Fruit fly (Drosophila melanogaster): ENCODE data around the gene CG6230.

The CG6230 gene

DNA sequence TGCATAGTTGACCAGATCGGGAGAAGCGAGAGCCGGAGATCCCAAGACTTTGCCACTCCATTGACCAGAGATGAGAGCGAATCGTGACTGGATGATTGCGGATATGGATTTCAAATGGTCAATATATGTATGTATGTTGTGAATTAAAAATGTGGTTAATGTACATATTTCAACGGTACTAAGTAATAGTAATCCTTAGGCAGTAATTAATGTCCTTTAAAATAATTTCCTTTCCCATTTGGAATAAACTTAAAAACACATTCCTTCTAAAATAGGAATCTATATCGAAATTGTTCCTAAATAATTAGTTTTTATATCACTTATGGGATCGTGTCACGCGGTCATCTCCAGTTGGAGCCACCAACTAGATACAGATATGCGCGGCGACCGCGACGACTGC lies 46.2 kb downstream of the CG6230 start (continued):
- TF ChIP-seq Blimp-1 (GFP tag; optimal IDR thresholded peaks at IDR 0.05) (no peak), topi (GFP tag; optimal IDR thresholded peaks at IDR 0.05) (no peak)

DNA sequence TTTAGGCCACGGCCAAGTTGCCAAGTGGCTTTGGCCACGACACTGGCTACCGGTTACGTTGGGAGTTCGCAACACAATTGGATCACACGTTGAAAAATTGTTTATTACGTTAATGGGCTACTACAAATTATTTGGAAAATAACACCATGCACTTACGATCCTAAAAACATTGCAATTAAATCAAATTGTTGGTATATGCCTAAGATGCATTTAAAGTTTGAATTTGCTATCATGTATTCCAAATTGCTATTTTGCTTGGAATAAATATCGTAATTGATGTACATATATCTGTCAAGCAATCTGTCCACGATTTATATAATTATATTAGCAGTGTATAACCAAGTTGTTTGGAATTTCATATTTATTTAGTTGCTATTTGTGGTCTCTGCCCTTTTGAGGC lies 47.2 kb downstream of the CG6230 start:
- TF ChIP-seq CG8319 (GFP tag; optimal IDR thresholded peaks at IDR 0.05): no peak
- TF ChIP-seq Eip93F (GFP tag; optimal IDR thresholded peaks at IDR 0.05): no peak
- peak; percentile 5 for TF ChIP-seq achi (GFP tag; optimal IDR thresholded peaks at IDR 0.05)
- TF ChIP-seq Eip78C (GFP tag): peak; percentile 78
- TF ChIP-seq CG6163 (GFP tag; IDR thresholded peaks at IDR 0.05): no peak
- TF ChIP-seq CG6854 (GFP tag; optimal IDR thresholded peaks at IDR 0.05): no peak
- TF ChIP-seq Hr38 (GFP tag; optimal IDR thresholded peaks at IDR 0.05): no peak
- TF ChIP-seq Blimp-1 (GFP tag; optimal IDR thresholded peaks at IDR 0.05): no peak
- TF ChIP-seq Hr4 (GFP tag; optimal IDR thresholded peaks at IDR 0.05): peak; percentile 48
- TF ChIP-seq CG11762 (GFP tag; optimal IDR thresholded peaks at IDR 0.05; ENCODE audit: insufficient read depth): no peak
- TF ChIP-seq Hr39 (GFP tag; optimal IDR thresholded peaks at IDR 0.05): no peak
- no peak for TF ChIP-seq CG11902 (GFP tag; optimal IDR thresholded peaks at IDR 0.05)
- TF ChIP-seq CG4318 (GFP tag; optimal IDR thresholded peaks at IDR 0.05): no peak
- peak; percentile 7 for TF ChIP-seq OdsH (GFP tag; optimal IDR thresholded peaks at IDR 0.05)
- no peak for TF ChIP-seq fd85E (GFP tag; optimal IDR thresholded peaks at IDR 0.05)
- TF ChIP-seq CG10669 (GFP tag; optimal IDR thresholded peaks at IDR 0.05): no peak
- no peak for TF ChIP-seq Sox15 (GFP tag; optimal IDR thresholded peaks at IDR 0.05)
- no peak for TF ChIP-seq cyc (GFP tag; optimal IDR thresholded peaks at IDR 0.05)
- TF ChIP-seq Sox102F (GFP tag; optimal IDR thresholded peaks at IDR 0.05): no peak
- no peak for TF ChIP-seq lz (GFP tag; optimal IDR thresholded peaks at IDR 0.05)
- TF ChIP-seq svp (GFP tag): peak; percentile 10
- TF ChIP-seq CG3032 (tag; optimal IDR thresholded peaks at IDR 0.05): peak; percentile 17
- TF ChIP-seq CG9139 (GFP tag; optimal IDR thresholded peaks at IDR 0.05): no peak
- no peak for TF ChIP-seq Met (GFP tag; optimal IDR thresholded peaks at IDR 0.05)
- peak; percentile 41 for TF ChIP-seq CG32006 (GFP tag; optimal IDR thresholded peaks at IDR 0.05)
- peak; percentile 23 for TF ChIP-seq CG10631 (GFP tag; optimal IDR thresholded peaks at IDR 0.05)
- TF ChIP-seq Lpt (GFP tag; optimal IDR thresholded peaks at IDR 0.05): peak; percentile 35
- TF ChIP-seq Ets96B (tag; optimal IDR thresholded peaks at IDR 0.05): peak; percentile 24
- TF ChIP-seq CG15336 (GFP tag; IDR thresholded peaks at IDR 0.05): peak; percentile 29; the same call in 1 of the 2 replicates

DNA sequence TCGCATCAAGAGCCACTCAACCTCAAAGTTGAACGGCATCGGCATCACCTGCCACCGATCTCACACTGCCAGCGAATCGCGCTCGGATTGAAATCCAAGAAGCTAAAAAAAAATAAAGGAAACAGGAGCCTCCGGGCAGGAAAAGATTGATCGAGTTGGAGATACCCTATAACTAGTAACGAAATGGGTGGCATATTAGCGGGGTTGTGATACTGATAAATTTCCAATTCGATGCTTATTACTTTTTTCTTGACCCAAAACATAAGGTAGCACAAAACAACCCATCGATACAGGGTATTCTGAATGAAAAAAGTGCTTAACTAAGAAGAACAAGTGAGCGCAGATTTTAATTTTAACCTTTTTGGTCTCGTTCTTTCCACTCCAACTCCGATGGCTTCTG lies 47.9 kb downstream of the CG6230 start:
- no peak for TF ChIP-seq fd85E (GFP tag; optimal IDR thresholded peaks at IDR 0.05)
- peak; percentile 85 for TF ChIP-seq Eip78C (GFP tag)
- TF ChIP-seq CG9139 (GFP tag; optimal IDR thresholded peaks at IDR 0.05): peak; percentile 63
- peak; percentile 77 for TF ChIP-seq Sox102F (GFP tag; optimal IDR thresholded peaks at IDR 0.05)
- peak; percentile 82 for TF ChIP-seq Met (GFP tag; optimal IDR thresholded peaks at IDR 0.05)
- TF ChIP-seq CG8319 (GFP tag; optimal IDR thresholded peaks at IDR 0.05): peak; percentile 28
- peak; percentile 84 for TF ChIP-seq svp (GFP tag)
- TF ChIP-seq CG6276 (GFP tag; optimal IDR thresholded peaks at IDR 0.05): peak; percentile 8
- TF ChIP-seq CG6163 (GFP tag; IDR thresholded peaks at IDR 0.05): peak; percentile 81
- TF ChIP-seq Smox (GFP tag; optimal IDR thresholded peaks at IDR 0.05): peak; percentile 76
- peak; percentile 65 for TF ChIP-seq OdsH (GFP tag; optimal IDR thresholded peaks at IDR 0.05)
- TF ChIP-seq CG3032 (tag; optimal IDR thresholded peaks at IDR 0.05): peak; percentile 75
- peak; percentile 85 for TF ChIP-seq Sox14 (GFP tag; optimal IDR thresholded peaks at IDR 0.05)
- peak; percentile 75 for TF ChIP-seq Eip75B (GFP tag; optimal IDR thresholded peaks at IDR 0.05)
- no peak for TF ChIP-seq CG4318 (GFP tag; optimal IDR thresholded peaks at IDR 0.05)
- peak; percentile 23 for TF ChIP-seq Eip93F (GFP tag; optimal IDR thresholded peaks at IDR 0.05)
- peak; percentile 41 for TF ChIP-seq CG34406 (GFP tag; optimal IDR thresholded peaks at IDR 0.05)
- TF ChIP-seq pdm3 (GFP tag; optimal IDR thresholded peaks at IDR 0.05): peak; percentile 70
- peak; percentile 64; the same call in 2 of the 3 replicates for TF ChIP-seq CG8119 (GFP tag; IDR thresholded peaks at IDR 0.05)
- no peak for TF ChIP-seq Hr38 (GFP tag; optimal IDR thresholded peaks at IDR 0.05)
- peak; percentile 77 for TF ChIP-seq CG3919 (GFP tag; optimal IDR thresholded peaks at IDR 0.05)
- peak; percentile 47 for TF ChIP-seq Hr4 (GFP tag; optimal IDR thresholded peaks at IDR 0.05)
- no peak for TF ChIP-seq CG7368 (GFP tag; optimal IDR thresholded peaks at IDR 0.05)
- TF ChIP-seq spab (GFP tag; optimal IDR thresholded peaks at IDR 0.05): peak; percentile 77
- TF ChIP-seq CG15336 (GFP tag; IDR thresholded peaks at IDR 0.05): no peak
- no peak for TF ChIP-seq CG11902 (GFP tag; optimal IDR thresholded peaks at IDR 0.05)
- peak; percentile 82 for TF ChIP-seq CG31627 (GFP tag; optimal IDR thresholded peaks at IDR 0.05)
- peak; percentile 82 for TF ChIP-seq esn (GFP tag; optimal IDR thresholded peaks at IDR 0.05)
- TF ChIP-seq CG1621 (tag; optimal IDR thresholded peaks at IDR 0.05): peak; percentile 65
- peak; percentile 77 for TF ChIP-seq Ets96B (tag; optimal IDR thresholded peaks at IDR 0.05)
- no peak for TF ChIP-seq dac (GFP tag; optimal IDR thresholded peaks at IDR 0.05)
- TF ChIP-seq Lpt (GFP tag; optimal IDR thresholded peaks at IDR 0.05): no peak
- peak; percentile 71 for TF ChIP-seq vri (GFP tag; optimal IDR thresholded peaks at IDR 0.05)
- TF ChIP-seq net (GFP tag; optimal IDR thresholded peaks at IDR 0.05): peak; percentile 39
- TF ChIP-seq acj6 (GFP tag; optimal IDR thresholded peaks at IDR 0.05): peak; percentile 68
- TF ChIP-seq Blimp-1 (GFP tag; optimal IDR thresholded peaks at IDR 0.05): no peak

All from whole organism, prepupa.